Worm (Caenorhabditis elegans) whole organism, early embryonic: ENCODE data around the gene hex-1.

Source experiments
- B0310.2 ChIP-seq: sonication (generic microtip); optimal IDR thresholded peaks from 2 replicates; lab custom pipeline; 2016; ENCODE audit warnings: mild to moderate bottlenecking, missing genetic modification characterization, missing compliant biosample characterization
- F13C5.2 ChIP-seq: sonication (generic microtip); optimal IDR thresholded peaks from 2 replicates; lab custom pipeline; 2017; ENCODE audit warnings: mild to moderate bottlenecking, missing genetic modification characterization, inconsistent platforms, missing compliant biosample characterization
- aly-1 ChIP-seq: sonication (generic microtip); optimal IDR thresholded peaks from 2 replicates; lab custom pipeline; 2016; ENCODE audit warnings: missing genetic modification characterization, missing compliant biosample characterization
- ama-1 ChIP-seq: fragments of 150-350 bp; optimal IDR thresholded peaks from 2 replicates; lab custom pipeline; 2014
- ceh-13 ChIP-seq: fragments of 200-800 bp; sonication (Bioruptor generic); optimal IDR thresholded peaks from 2 replicates; lab custom pipeline; 2018; ENCODE audit warnings: mild to moderate bottlenecking, missing genetic modification characterization, missing compliant biosample characterization
- ceh-36 ChIP-seq: sonication (generic microtip); optimal IDR thresholded peaks from 2 replicates; lab custom pipeline; 2016; ENCODE audit warnings: missing genetic modification characterization, inconsistent platforms, missing compliant biosample characterization
- ets-7 ChIP-seq: sonication (generic microtip); optimal IDR thresholded peaks from 2 replicates; lab custom pipeline; 2016; ENCODE audit warnings: missing genotype, missing genetic modification characterization, missing compliant biosample characterization
- flt-1 ChIP-seq: fragments of 200-800 bp; sonication (Bioruptor generic); IDR thresholded peaks from 2 replicates; pipeline ENCODE4 v1.3.6; 2022; ENCODE audit warnings: missing genetic modification characterization, missing compliant biosample characterization
- hmbx-1 ChIP-seq: sonication (generic microtip); optimal IDR thresholded peaks from 2 replicates; lab custom pipeline; 2016; ENCODE audit warnings: mild to moderate bottlenecking, missing genetic modification characterization, missing compliant biosample characterization
- hmg-4 ChIP-seq: fragments of 200-800 bp; sonication (Bioruptor generic); optimal IDR thresholded peaks from 2 replicates; lab custom pipeline; 2018; ENCODE audit warnings: mild to moderate bottlenecking, missing genetic modification characterization, missing compliant biosample characterization
- hnd-1 ChIP-seq: sonication (generic microtip); optimal IDR thresholded peaks from 2 replicates; lab custom pipeline; 2016; ENCODE audit warnings: missing genetic modification characterization, missing compliant biosample characterization
- pes-1 ChIP-seq: fragments of 200-800 bp; sonication (Bioruptor generic); IDR thresholded peaks from 2 replicates; pipeline ENCODE4 v1.3.6; 2022; ENCODE audit warnings: missing genetic modification reagents, missing genetic modification characterization, missing compliant biosample characterization
- scrt-1 ChIP-seq: fragments of 200-800 bp; sonication (Bioruptor generic); IDR thresholded peaks from 2 replicates; pipeline ENCODE4 v1.3.6; 2022; ENCODE audit warnings: missing genetic modification characterization, missing compliant biosample characterization
- sea-1 ChIP-seq: fragments of 200-800 bp; sonication (Bioruptor generic); conservative IDR thresholded peaks from 2 replicates; pipeline ENCODE4 v1.3.6; 2022; ENCODE audit warnings: missing genetic modification characterization, missing compliant biosample characterization
- tbx-11 ChIP-seq: fragments of 200-800 bp; sonication (Bioruptor generic); IDR thresholded peaks from 2 replicates; pipeline ENCODE4 v1.3.6; 2022; ENCODE audit warnings: missing genetic modification characterization, missing compliant biosample characterization
- tbx-37 ChIP-seq: fragments of 200-800 bp; sonication (Bioruptor generic); conservative IDR thresholded peaks from 2 replicates; pipeline ENCODE4 v1.3.6; 2022; ENCODE audit warnings: missing genetic modification reagents, missing genetic modification characterization, missing compliant biosample characterization
- tra-4 ChIP-seq: sonication (generic microtip); optimal IDR thresholded peaks from 2 replicates; lab custom pipeline; 2017; ENCODE audit warnings: missing genetic modification characterization, missing compliant biosample characterization

hex-1 gene

DNA sequence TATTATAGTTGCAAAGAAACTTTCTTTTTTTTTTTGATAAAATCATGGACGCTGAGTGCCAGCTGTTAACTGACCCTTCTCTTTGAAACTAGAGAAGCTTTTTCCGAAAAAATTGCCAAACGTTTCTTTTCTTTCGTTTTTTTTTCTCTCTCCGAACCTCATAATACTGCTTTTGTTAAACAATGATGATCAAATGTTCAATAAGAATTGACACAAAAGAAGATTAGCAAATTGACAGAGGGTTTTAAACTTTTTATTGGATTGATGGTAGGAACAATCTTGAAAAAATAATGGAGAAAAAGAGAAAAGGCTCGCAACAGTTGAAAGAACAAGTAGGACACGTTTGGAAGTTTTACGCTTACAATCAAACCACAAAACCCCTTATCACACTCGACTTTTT is at the start of gene hex-1:
TSS of gene hex-1 (plus strand) at position 301 of the 400 bp plus-strand sequence.
- no peak for TF ChIP-seq B0310.2 (tag; lab: Kevin White, UChicago)
- TF ChIP-seq tra-4 (tag; lab: Kevin White, UChicago), result no peak
- TF ChIP-seq ama-1, result no peak
- TF ChIP-seq hnd-1, result no peak
- no peak for TF ChIP-seq tbx-11
- no peak for TF ChIP-seq hmg-4 (GFP tag; lab: Kevin White, UChicago)
- TF ChIP-seq ceh-36 (tag; lab: Kevin White, UChicago), result no peak
- no peak for TF ChIP-seq sea-1 (GFP tag; lab: Robert Waterston, UW)
- no peak for TF ChIP-seq ets-7
- no peak for TF ChIP-seq flt-1 (GFP tag; lab: Robert Waterston, UW)
- no peak for TF ChIP-seq F13C5.2 (tag; lab: Kevin White, UChicago)
- no peak for TF ChIP-seq hmbx-1 (tag; lab: Kevin White, UChicago)

ce11 chrX:2176361-2176880 is 44.5 kb upstream of the hex-1 start, which contains the start of gene F48B9.8:
Gene F48B9.8 (minus strand): TSS chrX:2176411.
- TF ChIP-seq ceh-13, result no peak
- no peak for TF ChIP-seq flt-1 (GFP tag; lab: Robert Waterston, UW)
- TF ChIP-seq tra-4 (tag; lab: Kevin White, UChicago), result no peak
- TF ChIP-seq tbx-11, result no peak
- TF ChIP-seq B0310.2 (tag; lab: Kevin White, UChicago), result no peak
- TF ChIP-seq hmbx-1 (tag; lab: Kevin White, UChicago), result no peak
- TF ChIP-seq F13C5.2 (tag; lab: Kevin White, UChicago), result no peak
- no peak for TF ChIP-seq ets-7
- no peak for TF ChIP-seq hnd-1
- no peak for TF ChIP-seq pes-1 (GFP tag; lab: Robert Waterston, UW)
- no peak for TF ChIP-seq hmg-4 (GFP tag; lab: Kevin White, UChicago)
- no peak for TF ChIP-seq ama-1
- no peak for TF ChIP-seq ceh-36 (tag; lab: Kevin White, UChicago)
- TF ChIP-seq aly-1, result no peak
- no peak for TF ChIP-seq sea-1 (GFP tag; lab: Robert Waterston, UW)
- no peak for TF ChIP-seq scrt-1 (GFP tag; lab: Robert Waterston, UW)
- no peak for TF ChIP-seq tbx-37

DNA sequence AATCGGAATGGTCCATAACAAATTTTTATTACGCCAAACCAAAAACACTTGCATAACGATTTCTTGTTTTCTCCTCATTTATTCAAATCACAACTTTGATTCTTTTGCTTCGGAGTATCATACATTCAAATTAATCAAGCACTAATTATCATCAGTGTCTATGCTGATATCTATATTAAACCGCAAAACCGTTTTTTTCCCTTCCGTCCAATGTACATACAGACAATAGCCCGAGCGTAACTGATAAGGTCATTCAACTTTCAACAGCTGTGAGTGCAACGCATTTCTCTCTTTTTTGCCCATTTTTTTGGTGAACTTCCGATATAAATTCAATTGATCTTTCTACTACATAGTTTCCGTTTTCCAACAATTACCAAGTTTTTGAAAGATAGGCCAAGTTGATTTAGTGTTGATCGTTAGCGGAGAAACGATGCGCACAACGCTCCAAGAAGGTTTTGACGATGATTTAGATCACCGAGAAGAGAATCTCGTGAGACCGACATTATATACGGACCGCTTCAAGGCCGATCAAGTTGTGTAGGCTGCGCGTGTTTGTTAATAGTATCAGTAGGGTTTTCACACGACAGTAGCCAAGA is 43.1 kb upstream of the hex-1 start:
- no peak for TF ChIP-seq pes-1 (GFP tag; lab: Robert Waterston, UW)
- TF ChIP-seq hnd-1, result no peak
- TF ChIP-seq tbx-11, result no peak
- no peak for TF ChIP-seq ets-7
- no peak for TF ChIP-seq flt-1 (GFP tag; lab: Robert Waterston, UW)
- TF ChIP-seq B0310.2 (tag; lab: Kevin White, UChicago), result no peak
- no peak for TF ChIP-seq ceh-36 (tag; lab: Kevin White, UChicago)
- TF ChIP-seq ama-1, result no peak
- TF ChIP-seq tra-4 (tag; lab: Kevin White, UChicago), result no peak
- no peak for TF ChIP-seq sea-1 (GFP tag; lab: Robert Waterston, UW)
- no peak for TF ChIP-seq ceh-13
- TF ChIP-seq F13C5.2 (tag; lab: Kevin White, UChicago), result no peak
- TF ChIP-seq hmg-4 (GFP tag; lab: Kevin White, UChicago), result no peak
- TF ChIP-seq tbx-37, result no peak
- TF ChIP-seq scrt-1 (GFP tag; lab: Robert Waterston, UW), result no peak
- no peak for TF ChIP-seq aly-1
- TF ChIP-seq hmbx-1 (tag; lab: Kevin White, UChicago), result no peak

ce11 chrX:2178410-2178944 is 42.5 kb upstream of the hex-1 start:
- TF ChIP-seq ceh-13, result no peak
- TF ChIP-seq ets-7, result no peak
- no peak for TF ChIP-seq F13C5.2 (tag; lab: Kevin White, UChicago)
- no peak for TF ChIP-seq hnd-1
- no peak for TF ChIP-seq pes-1 (GFP tag; lab: Robert Waterston, UW)
- no peak for TF ChIP-seq tbx-37

DNA sequence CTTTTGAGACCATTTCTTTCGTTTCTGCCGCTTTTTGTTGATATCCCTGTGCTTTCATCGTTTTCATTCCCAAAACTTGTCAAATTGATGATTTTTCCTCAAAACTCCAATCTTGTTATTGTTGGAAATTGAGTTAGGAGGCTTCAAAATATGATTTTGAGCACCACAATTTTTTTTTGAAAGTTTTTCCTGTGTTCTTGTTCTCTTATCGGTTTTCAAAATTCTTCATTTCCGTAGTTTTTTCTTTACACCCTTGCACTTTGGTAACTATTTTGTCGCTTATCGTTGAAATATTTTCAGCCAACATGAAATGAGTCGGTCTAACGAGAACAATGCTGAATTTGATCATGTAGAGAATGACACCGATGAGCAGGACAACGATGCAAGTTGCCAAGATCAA is 40.4 kb upstream of the hex-1 start, which contains the start of gene F48B9.1:
TSS of gene F48B9.1 (plus strand) at position 301 of the 400 bp plus-strand sequence.
- TF ChIP-seq scrt-1 (GFP tag; lab: Robert Waterston, UW), result no peak
- no peak for TF ChIP-seq flt-1 (GFP tag; lab: Robert Waterston, UW)
- TF ChIP-seq B0310.2 (tag; lab: Kevin White, UChicago), result no peak
- no peak for TF ChIP-seq hmg-4 (GFP tag; lab: Kevin White, UChicago)
- TF ChIP-seq hnd-1, result no peak
- no peak for TF ChIP-seq tbx-11
- TF ChIP-seq aly-1, result no peak
- no peak for TF ChIP-seq hmbx-1 (tag; lab: Kevin White, UChicago)
- TF ChIP-seq ama-1, result no peak
- TF ChIP-seq ets-7, result no peak
- no peak for TF ChIP-seq ceh-36 (tag; lab: Kevin White, UChicago)
- TF ChIP-seq pes-1 (GFP tag; lab: Robert Waterston, UW), result no peak
- no peak for TF ChIP-seq F13C5.2 (tag; lab: Kevin White, UChicago)
- no peak for TF ChIP-seq tra-4 (tag; lab: Kevin White, UChicago)

ce11 chrX:2188885-2189284 is 32.1 kb upstream of the hex-1 start:
- TF ChIP-seq ceh-36 (tag; lab: Kevin White, UChicago) (no peak), hmbx-1 (tag; lab: Kevin White, UChicago) (no peak), tbx-11 (no peak), ets-7 (no peak), pes-1 (GFP tag; lab: Robert Waterston, UW) (no peak)

- TF ChIP-seq sea-1 (GFP tag; lab: Robert Waterston, UW) (no peak), aly-1 (no peak), ceh-13 (no peak), tra-4 (tag; lab: Kevin White, UChicago) (no peak), tbx-11 (no peak), tbx-37 (no peak), F13C5.2 (tag; lab: Kevin White, UChicago) (no peak), scrt-1 (GFP tag; lab: Robert Waterston, UW) (no peak), ceh-36 (tag; lab: Kevin White, UChicago) (no peak), B0310.2 (tag; lab: Kevin White, UChicago) (no peak), hnd-1 (no peak), flt-1 (GFP tag; lab: Robert Waterston, UW) (no peak), hmbx-1 (tag; lab: Kevin White, UChicago) (no peak), pes-1 (GFP tag; lab: Robert Waterston, UW) (no peak), ets-7 (no peak), ama-1 (no peak)
Observed at ce11 chrX:2190740-2191139, 30.2 kb upstream of the hex-1 start.
